Worm (Caenorhabditis elegans): ENCODE results near the gene F57A10.2.

F57A10.2 gene

DNA sequence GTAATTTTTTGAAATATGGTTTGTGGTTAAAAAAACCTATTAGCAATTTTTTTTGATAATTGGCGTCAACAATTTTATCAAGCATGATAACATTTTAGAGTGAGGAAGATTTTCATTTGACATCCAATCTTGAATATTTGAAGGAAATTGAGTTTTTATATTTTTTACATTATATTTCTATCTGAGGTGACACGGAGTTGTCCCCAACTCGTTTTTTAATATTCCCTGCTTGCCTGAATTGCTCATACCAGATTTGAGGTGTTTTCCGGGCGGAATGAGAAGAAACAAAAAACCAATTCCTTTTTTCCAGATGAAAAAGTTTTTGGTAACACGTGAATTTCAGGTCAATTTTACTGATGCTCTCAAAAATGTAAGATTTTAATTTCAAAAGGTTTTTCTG is 46.8 kb upstream of the F57A10.2 start, which contains the start of gene Y6E2A.7:
TSS of gene Y6E2A.7 (plus strand) at position 301 of the 400 bp plus-strand sequence.
- TF ChIP-seq nhr-90 (tag; optimal IDR thresholded peaks at IDR 0.05; ENCODE audit: poor library complexity) (no peak), pqm-1 (tag; optimal IDR thresholded peaks at IDR 0.05) (no peak), lin-35 (GFP tag; optimal IDR thresholded peaks at IDR 0.05) (no peak), vab-15 (tag; optimal IDR thresholded peaks at IDR 0.05) (no peak), sptf-1 (tag; optimal IDR thresholded peaks at IDR 0.05) (no peak), unc-130 (tag; optimal IDR thresholded peaks at IDR 0.05) (no peak), lin-13 (GFP tag; optimal IDR thresholded peaks at IDR 0.05) (no peak), nhr-237 (tag; optimal IDR thresholded peaks at IDR 0.05) (no peak)

DNA sequence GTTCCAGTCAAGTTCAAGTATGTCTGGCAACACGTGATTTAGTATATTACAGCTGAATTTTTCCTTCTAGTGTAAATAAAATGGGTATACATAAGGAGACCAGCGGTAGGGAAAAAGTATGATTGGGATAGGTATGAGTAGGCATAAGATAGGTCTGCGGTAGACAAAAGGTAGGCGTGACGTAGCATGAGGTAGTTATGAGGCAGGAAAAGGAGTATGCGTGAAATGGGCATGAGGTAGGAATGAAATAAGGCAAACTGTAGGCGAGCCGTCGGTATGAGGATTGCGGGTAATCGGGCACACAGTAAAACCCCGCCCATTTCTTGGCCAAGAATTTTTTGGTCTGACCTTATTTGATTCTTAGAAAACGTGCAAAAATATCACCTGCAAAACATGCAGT is 44.9 kb upstream of the F57A10.2 start:
- no peak for TF ChIP-seq swsn-7 (tag; optimal IDR thresholded peaks at IDR 0.05)
- peak; percentile 95 for TF ChIP-seq hlh-4 (tag; optimal IDR thresholded peaks at IDR 0.05)
- no peak for TF ChIP-seq C16A3.4 (tag; optimal IDR thresholded peaks at IDR 0.05)
- no peak for TF ChIP-seq unc-130 (tag; optimal IDR thresholded peaks at IDR 0.05)
- no peak for TF ChIP-seq lin-13 (GFP tag; optimal IDR thresholded peaks at IDR 0.05)

DNA sequence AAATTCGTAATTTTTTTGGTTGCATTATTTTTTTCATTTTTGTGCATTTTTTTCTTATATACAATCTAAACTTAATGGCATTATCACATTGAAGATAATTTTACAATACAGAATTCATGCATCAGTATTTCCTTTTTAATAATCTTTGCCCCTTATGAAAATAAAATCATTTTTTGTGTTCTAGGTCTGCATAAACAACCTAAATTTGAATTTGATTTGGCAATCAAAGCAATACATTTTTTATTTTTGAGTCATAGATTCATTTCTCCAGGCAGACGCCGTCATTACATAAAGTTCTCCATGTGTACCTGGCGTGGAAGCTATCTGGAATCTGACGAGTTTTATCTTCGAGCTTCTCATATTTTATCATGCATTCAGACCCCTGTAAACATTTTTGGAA is 44.5 kb upstream of the F57A10.2 start, which contains the start of gene srh-140:
TSS of gene srh-140 (plus strand) at position 301 of the 400 bp plus-strand sequence.
- TF ChIP-seq jun-1 (tag; optimal IDR thresholded peaks at IDR 0.05) (no peak), zag-1 (tag; optimal IDR thresholded peaks at IDR 0.05) (no peak), zip-4 (GFP tag; optimal IDR thresholded peaks at IDR 0.05) (no peak), nhr-47 (tag; optimal IDR thresholded peaks at IDR 0.05) (no peak), vab-15 (tag; optimal IDR thresholded peaks at IDR 0.05) (no peak), nhr-85 (tag) (no peak), aly-2 (tag; optimal IDR thresholded peaks at IDR 0.05) (no peak), mab-9 (GFP tag; IDR thresholded peaks at IDR 0.05) (no peak), fkh-8 (tag; optimal IDR thresholded peaks at IDR 0.05) (no peak), nhr-20 (tag; optimal IDR thresholded peaks at IDR 0.05) (no peak), nhr-76 (tag; optimal IDR thresholded peaks at IDR 0.05) (no peak), hpl-2 (GFP tag; optimal IDR thresholded peaks at IDR 0.05) (no peak)

DNA sequence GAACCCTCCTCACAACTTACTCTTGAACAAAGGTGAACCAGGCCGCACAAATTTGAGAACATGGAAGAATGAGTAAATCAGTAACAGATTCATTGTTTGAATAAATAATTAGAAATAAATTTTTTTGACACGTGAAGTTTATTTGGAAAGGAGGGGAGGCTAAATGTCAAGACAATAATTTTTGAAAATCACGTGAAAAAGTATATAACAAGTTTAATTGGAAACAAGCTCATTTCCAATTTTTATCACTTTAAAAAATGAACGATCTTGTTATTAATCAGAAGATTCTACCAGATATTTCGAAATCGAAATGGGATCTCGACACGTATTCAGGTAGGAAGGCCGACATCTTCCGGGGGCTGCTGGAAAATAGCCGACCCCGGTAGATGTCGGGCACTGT is 39.8 kb upstream of the F57A10.2 start, which contains the start of the genes irld-57 and sfxn-1.3:
TSS of gene irld-57 (minus strand) at position 101 of the 400 bp plus-strand sequence.
TSS of gene sfxn-1.3 (plus strand) at position 232 of the 400 bp plus-strand sequence.
- TF ChIP-seq xbp-1 (tag; optimal IDR thresholded peaks at IDR 0.05) (no peak), hpl-2 (GFP tag; optimal IDR thresholded peaks at IDR 0.05) (no peak), ztf-4 (tag; optimal IDR thresholded peaks at IDR 0.05) (no peak), nhr-77 (tag; optimal IDR thresholded peaks at IDR 0.05) (no peak), mab-9 (GFP tag; IDR thresholded peaks at IDR 0.05) (no peak)

DNA sequence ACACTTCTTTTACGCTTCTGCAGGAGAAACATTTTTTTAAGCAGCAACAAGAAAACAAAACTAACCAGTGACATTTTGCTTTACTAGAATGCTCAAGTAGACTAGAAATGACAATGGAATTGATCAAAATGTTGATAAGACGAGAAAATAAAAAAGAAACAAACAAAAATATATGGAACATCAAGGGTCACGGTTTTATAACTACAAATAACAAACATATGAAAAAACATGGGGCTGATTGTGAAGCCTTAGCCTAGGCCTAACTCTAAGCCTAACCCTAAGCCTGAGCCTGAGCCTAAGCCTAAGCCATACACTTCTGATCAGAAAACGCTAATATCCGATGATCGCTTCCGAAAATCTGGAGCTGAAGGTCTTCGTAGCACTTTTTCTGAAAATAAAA is 35.9 kb upstream of the F57A10.2 start, which contains the start of gene Y6E2A.10:
TSS of gene Y6E2A.10 (minus strand) at position 101 of the 400 bp plus-strand sequence.
- TF ChIP-seq sox-4 (tag; optimal IDR thresholded peaks at IDR 0.05): no peak
- no peak for TF ChIP-seq nhr-84 (tag; optimal IDR thresholded peaks at IDR 0.05)
- no peak for TF ChIP-seq zag-1 (tag; optimal IDR thresholded peaks at IDR 0.05)
- no peak for TF ChIP-seq mef-2 (tag; optimal IDR thresholded peaks at IDR 0.05)
- TF ChIP-seq ceh-90 (tag; optimal IDR thresholded peaks at IDR 0.05): no peak
- TF ChIP-seq F16B12.6 (tag; optimal IDR thresholded peaks at IDR 0.05): no peak
- TF ChIP-seq ztf-4 (tag; optimal IDR thresholded peaks at IDR 0.05): no peak
- TF ChIP-seq zip-4 (GFP tag; optimal IDR thresholded peaks at IDR 0.05): no peak
- no peak for TF ChIP-seq sptf-1 (tag; optimal IDR thresholded peaks at IDR 0.05)
- TF ChIP-seq vab-15 (tag; optimal IDR thresholded peaks at IDR 0.05): no peak
- TF ChIP-seq elt-3 (tag; optimal IDR thresholded peaks at IDR 0.05): no peak

DNA sequence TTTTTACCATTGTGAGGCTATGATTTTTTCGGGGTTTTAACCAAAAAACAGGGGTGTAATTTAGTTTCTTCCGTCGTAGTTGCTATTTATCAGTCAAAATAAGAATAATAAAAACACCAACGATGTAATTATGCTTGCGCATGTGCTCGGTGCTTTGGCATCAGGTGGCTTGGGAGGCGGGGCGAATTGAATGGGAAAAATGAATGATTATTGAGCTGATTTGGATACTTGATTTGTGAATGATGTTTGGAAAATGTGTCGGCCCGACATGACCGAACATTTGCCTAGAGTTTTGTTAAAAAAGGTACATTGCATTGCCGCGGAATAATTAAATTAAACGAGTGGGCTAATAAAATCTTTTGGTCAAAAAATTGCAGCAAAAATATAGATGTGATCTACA is 34.2 kb upstream of the F57A10.2 start, which contains the start of gene str-38:
TSS of gene str-38 (minus strand) at position 101 of the 400 bp plus-strand sequence.
- no peak for TF ChIP-seq pag-3 (tag; optimal IDR thresholded peaks at IDR 0.05; ENCODE audit: borderline replicate concordance, insufficient read depth)
- TF ChIP-seq aly-2 (tag; optimal IDR thresholded peaks at IDR 0.05): no peak
- TF ChIP-seq lsy-2 (tag; optimal IDR thresholded peaks at IDR 0.05): no peak
- TF ChIP-seq tbx-2 (tag; optimal IDR thresholded peaks at IDR 0.05): no peak
- TF ChIP-seq irx-1 (tag; optimal IDR thresholded peaks at IDR 0.05): no peak
- no peak for TF ChIP-seq nhr-19 (GFP tag; conservative IDR thresholded peaks at IDR 0.05)
- TF ChIP-seq ztf-11 (tag; optimal IDR thresholded peaks at IDR 0.05): no peak
- TF ChIP-seq nhr-76 (tag; optimal IDR thresholded peaks at IDR 0.05): no peak
- TF ChIP-seq unc-130 (tag; optimal IDR thresholded peaks at IDR 0.05): no peak
- TF ChIP-seq nhr-77 (tag; optimal IDR thresholded peaks at IDR 0.05): no peak
- TF ChIP-seq zip-4 (GFP tag; optimal IDR thresholded peaks at IDR 0.05): no peak
- TF ChIP-seq blmp-1 (tag; optimal IDR thresholded peaks at IDR 0.05): no peak
- no peak for TF ChIP-seq mdl-1 (tag; optimal IDR thresholded peaks at IDR 0.05)

Measured in whole organism, L1 larva.